Fruit fly (Drosophila melanogaster): Measurements from ENCODE around the gene Hmgcr.

Gene Hmgcr

dm6 chr3R:23723381-23724034 lies 9.6 kb upstream of the Hmgcr start (continued):
- TF ChIP-seq D (optimal IDR thresholded peaks at IDR 0.05): no peak
- peak; percentile 31 for TF ChIP-seq D (GFP tag; optimal IDR thresholded peaks at IDR 0.05)
- TF ChIP-seq Oaz (GFP tag; IDR thresholded peaks at IDR 0.05): no peak
- TF ChIP-seq CG2120 (GFP tag; optimal IDR thresholded peaks at IDR 0.05): no peak
- TF ChIP-seq E2f2 (GFP tag; IDR thresholded peaks at IDR 0.05): peak; percentile 36; the same call in 1 of the 2 replicates
- peak; percentile 47 for TF ChIP-seq Mes4 (GFP tag; optimal IDR thresholded peaks at IDR 0.05)
- TF ChIP-seq CG9727 (GFP tag; optimal IDR thresholded peaks at IDR 0.05): peak; percentile 43
- TF ChIP-seq cg (GFP tag; optimal IDR thresholded peaks at IDR 0.05): peak; percentile 63
- TF ChIP-seq Meics (GFP tag; optimal IDR thresholded peaks at IDR 0.05): peak; percentile 68
- no peak for TF ChIP-seq Mrtf (GFP tag; IDR thresholded peaks at IDR 0.05)
- TF ChIP-seq CG14667 (GFP tag; IDR thresholded peaks at IDR 0.05): no peak
- TF ChIP-seq sug (tag; optimal IDR thresholded peaks at IDR 0.05): peak; percentile 17
- peak; percentile 42; the same call in 1 of the 3 replicates for TF ChIP-seq Optix (GFP tag; IDR thresholded peaks at IDR 0.05)
- TF ChIP-seq Awh (GFP tag; IDR thresholded peaks at IDR 0.05): peak; percentile 91
- no peak for TF ChIP-seq CG3838 (GFP tag; optimal IDR thresholded peaks at IDR 0.05)
- peak; percentile 22 for TF ChIP-seq CG7839 (tag; optimal IDR thresholded peaks at IDR 0.05)
- TF ChIP-seq Oli (tag; optimal IDR thresholded peaks at IDR 0.05): no peak
- peak; percentile 83 for TF ChIP-seq CG2678 (tag; optimal IDR thresholded peaks at IDR 0.05)
- TF ChIP-seq Deaf1 (tag; optimal IDR thresholded peaks at IDR 0.05): no peak
- no peak for TF ChIP-seq CG8089 (GFP tag; optimal IDR thresholded peaks at IDR 0.05)
- peak; percentile 80 for TF ChIP-seq Fer1 (GFP tag; optimal IDR thresholded peaks at IDR 0.05)
- peak; percentile 3 for TF ChIP-seq fd96Cb (tag; optimal IDR thresholded peaks at IDR 0.05)
- TF ChIP-seq mirr (GFP tag; optimal IDR thresholded peaks at IDR 0.05): peak; percentile 74
- peak; percentile 32 for TF ChIP-seq CG17912 (GFP tag; optimal IDR thresholded peaks at IDR 0.05)
- TF ChIP-seq CG4617 (GFP tag; optimal IDR thresholded peaks at IDR 0.05; ENCODE audit: borderline replicate concordance): no peak
- TF ChIP-seq CG10366 (GFP tag; IDR thresholded peaks at IDR 0.05): no peak
- TF ChIP-seq CG11504 (tag; optimal IDR thresholded peaks at IDR 0.05): peak; percentile 73
- no peak for TF ChIP-seq BtbVII (GFP tag; optimal IDR thresholded peaks at IDR 0.05)
- TF ChIP-seq vnd (GFP tag; IDR thresholded peaks at IDR 0.05; ENCODE audit: partially characterized antibody): no peak
- TF ChIP-seq ham (GFP tag; IDR thresholded peaks at IDR 0.05): 0 out of 2 replicates have a peak, but pooled peaks have one; percentile 8
- TF ChIP-seq Sry-δ (GFP tag; optimal IDR thresholded peaks at IDR 0.05): no peak
- no peak for TF ChIP-seq CG10274 (GFP tag; optimal IDR thresholded peaks at IDR 0.05)
- TF ChIP-seq trh (GFP tag; optimal IDR thresholded peaks at IDR 0.05): peak; percentile 76
- no peak for TF ChIP-seq al (GFP tag; IDR thresholded peaks at IDR 0.05)
- no peak for TF ChIP-seq danr (GFP tag; IDR thresholded peaks at IDR 0.05)
- peak; percentile 65 for TF ChIP-seq CG6765 (GFP tag; optimal IDR thresholded peaks at IDR 0.05)
- no peak for TF ChIP-seq Usf (GFP tag; optimal IDR thresholded peaks at IDR 0.05)
- peak; percentile 78; the same call in 2 of the 3 replicates for TF ChIP-seq Dbx (GFP tag; IDR thresholded peaks at IDR 0.05)
- no peak for TF ChIP-seq CG18619 (GFP tag; optimal IDR thresholded peaks at IDR 0.05)
- peak; percentile 69 for TF ChIP-seq CG4360 (GFP tag; IDR thresholded peaks at IDR 0.05)
- TF ChIP-seq ken (GFP tag; IDR thresholded peaks at IDR 0.05): 0 out of 3 replicates have a peak, but pooled peaks have one; percentile 12
- no peak for TF ChIP-seq gt (GFP tag; IDR thresholded peaks at IDR 0.05)
- 0 out of 2 replicates have a peak, but pooled peaks have one; percentile 19 for TF ChIP-seq dati (GFP tag; IDR thresholded peaks at IDR 0.05)
- no peak for TF ChIP-seq CG12744 (GFP tag; optimal IDR thresholded peaks at IDR 0.05)
- TF ChIP-seq pum (GFP tag; optimal IDR thresholded peaks at IDR 0.05): peak; percentile 10
- no peak for TF ChIP-seq Nf-YB (GFP tag; optimal IDR thresholded peaks at IDR 0.05)
- TF ChIP-seq slbo (GFP tag; IDR thresholded peaks at IDR 0.05): no peak
- peak; percentile 76 for TF ChIP-seq tap (tag; optimal IDR thresholded peaks at IDR 0.05)
- TF ChIP-seq HmgD (GFP tag; optimal IDR thresholded peaks at IDR 0.05): no peak
- no peak for TF ChIP-seq D19A (tag; optimal IDR thresholded peaks at IDR 0.05)
- TF ChIP-seq CkIIα-i1 (GFP tag; IDR thresholded peaks at IDR 0.05): no peak; the same call in 1 of the 2 replicates
